Worm (Caenorhabditis elegans): ENCODE measurements around the gene nas-7.
A peak's percentile ranks its signal among the peaks of the same experiment; 100 is the strongest.

nas-7 gene

ce11 chrII:7353027-7353426 is 49.5 kb downstream of the nas-7 start:
- TF ChIP-seq Y67H2A.10 (GFP tag; conservative IDR thresholded peaks at IDR 0.05) (no peak), Y79H2A.3 (GFP tag; conservative IDR thresholded peaks at IDR 0.05) (no peak), aptf-3 (GFP tag; IDR thresholded peaks at IDR 0.05) (no peak), ztf-6 (GFP tag; IDR thresholded peaks at IDR 0.05) (no peak), F49E8.2 (tag; optimal IDR thresholded peaks at IDR 0.05; ENCODE audit: insufficient read depth) (peak; percentile 50), lin-40 (tag; optimal IDR thresholded peaks at IDR 0.05) (no peak), F23B12.7 (tag; optimal IDR thresholded peaks at IDR 0.05; ENCODE audit: insufficient read depth) (no peak), D2030.7 (GFP tag; IDR thresholded peaks at IDR 0.05) (peak; percentile 55), C17E4.6 (GFP tag; IDR thresholded peaks at IDR 0.05) (no peak), K12H6.12 (tag; optimal IDR thresholded peaks at IDR 0.05) (no peak), K11D2.4 (GFP tag; IDR thresholded peaks at IDR 0.05) (no peak), dpff-1 (tag; optimal IDR thresholded peaks at IDR 0.05) (no peak), zfh-2 (GFP tag; conservative IDR thresholded peaks at IDR 0.05) (no peak), lag-1 (GFP tag; IDR thresholded peaks at IDR 0.05) (no peak), tlf-1 (GFP tag; optimal IDR thresholded peaks at IDR 0.05) (no peak), lsl-1 (GFP tag; optimal IDR thresholded peaks at IDR 0.05) (peak; percentile 65), madf-10 (tag; optimal IDR thresholded peaks at IDR 0.05) (no peak), cebp-1 (GFP tag; IDR thresholded peaks at IDR 0.05) (no peak), cebp-1 (tag; optimal IDR thresholded peaks at IDR 0.05) (no peak), zim-3 (tag; optimal IDR thresholded peaks at IDR 0.05) (no peak), sdz-38 (tag; optimal IDR thresholded peaks at IDR 0.05) (no peak), die-1 (tag; optimal IDR thresholded peaks at IDR 0.05) (no peak), akir-1 (GFP tag; optimal IDR thresholded peaks at IDR 0.05) (no peak), ceh-100 (GFP tag; IDR thresholded peaks at IDR 0.05) (peak; percentile 70), Y53G8AR.9 (GFP tag; conservative IDR thresholded peaks at IDR 0.05) (no peak), ceh-27 (GFP tag; optimal IDR thresholded peaks at IDR 0.05) (no peak), egl-44 (GFP tag; IDR thresholded peaks at IDR 0.05) (no peak), tbx-9 (tag; optimal IDR thresholded peaks at IDR 0.05; ENCODE audit: borderline replicate concordance) (no peak), snpc-1.3 (tag; optimal IDR thresholded peaks at IDR 0.05; ENCODE audit: insufficient read depth) (no peak), F10E7.11 (tag; optimal IDR thresholded peaks at IDR 0.05) (no peak), xnd-1 (tag; optimal IDR thresholded peaks at IDR 0.05) (peak; percentile 51), ztf-28 (GFP tag; IDR thresholded peaks at IDR 0.05) (no peak), mes-4 (tag; optimal IDR thresholded peaks at IDR 0.05) (no peak), Y53F4B.3 (GFP tag; IDR thresholded peaks at IDR 0.05) (no peak), hmg-1.2 (GFP tag; IDR thresholded peaks at IDR 0.05) (peak; percentile 30; the same call in 1 of the 2 replicates), B0035.1 (tag; optimal IDR thresholded peaks at IDR 0.05) (no peak), madf-8 (GFP tag; conservative IDR thresholded peaks at IDR 0.05) (peak; percentile 56; the same call in 1 of the 2 replicates), attf-3 (GFP tag; conservative IDR thresholded peaks at IDR 0.05) (0 out of 2 replicates have a peak, but pooled peaks have one; percentile 8), unc-130 (GFP tag; optimal IDR thresholded peaks at IDR 0.05) (peak; percentile 42), Y56A3A.18 (GFP tag; IDR thresholded peaks at IDR 0.05) (no peak), F33H1.4 (GFP tag; IDR thresholded peaks at IDR 0.05) (peak; percentile 76), nfya-1 (tag; optimal IDR thresholded peaks at IDR 0.05; ENCODE audit: borderline replicate concordance, insufficient read depth) (no peak), sea-2 (GFP tag; IDR thresholded peaks at IDR 0.05) (no peak), aptf-2 (GFP tag; conservative IDR thresholded peaks at IDR 0.05) (0 out of 2 replicates have a peak, but pooled peaks have one; percentile 22), ccch-3 (GFP tag; optimal IDR thresholded peaks at IDR 0.05) (no peak), hlh-12 (tag; optimal IDR thresholded peaks at IDR 0.05) (no peak), ceh-79 (tag; optimal IDR thresholded peaks at IDR 0.05) (no peak), ztf-26 (tag; optimal IDR thresholded peaks at IDR 0.05) (no peak), nhr-179 (tag; optimal IDR thresholded peaks at IDR 0.05) (no peak)
